Fruit fly (Drosophila melanogaster): ENCODE measurements around the gene papi.

DNA sequence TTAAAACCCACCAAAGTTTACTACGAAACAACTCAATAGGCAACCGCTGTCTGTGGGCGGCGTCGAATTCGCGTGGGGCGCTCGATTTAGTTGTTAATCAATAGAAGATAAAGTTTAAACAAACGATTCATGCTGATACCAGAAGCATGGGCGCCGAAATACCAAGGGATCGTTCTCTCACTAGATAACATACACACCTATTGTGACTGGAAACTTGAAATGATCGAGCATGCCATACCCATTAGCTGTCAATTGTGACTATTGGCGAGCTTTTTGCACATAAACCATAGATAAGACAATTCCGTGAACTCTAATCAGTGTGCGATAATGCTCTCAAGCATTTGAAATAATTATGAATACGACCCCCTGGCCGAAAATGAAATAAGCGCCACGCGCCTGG is 41.2 kb upstream of the papi start:
- TF ChIP-seq Pif1B (GFP tag; optimal IDR thresholded peaks at IDR 0.05) (no peak), Ets98B (GFP tag; IDR thresholded peaks at IDR 0.05) (no peak), CG8301 (tag; optimal IDR thresholded peaks at IDR 0.05) (no peak), CG4496 (GFP tag; IDR thresholded peaks at IDR 0.05) (no peak), EcR (GFP tag; optimal IDR thresholded peaks at IDR 0.05) (no peak), gl (tag; optimal IDR thresholded peaks at IDR 0.05) (no peak), CG14655 (GFP tag; optimal IDR thresholded peaks at IDR 0.05) (no peak), CG12605 (GFP tag; IDR thresholded peaks at IDR 0.05) (no peak), CG34367 (tag; optimal IDR thresholded peaks at IDR 0.05) (no peak), CG9948 (tag; optimal IDR thresholded peaks at IDR 0.05) (no peak), CG8159 (tag; optimal IDR thresholded peaks at IDR 0.05) (no peak), Snoo (tag; optimal IDR thresholded peaks at IDR 0.05) (no peak), CG32121 (GFP tag; IDR thresholded peaks at IDR 0.05) (no peak)

Data from whole organism, pupa.